Worm (Caenorhabditis elegans) whole organism, L4/young adult: ENCODE data around the gene btb-6.

Source experiments
- W03F9.2 ChIP-seq: fragments of 150-350 bp; optimal IDR thresholded peaks from 2 replicates; lab custom pipeline; 2014; ENCODE audit warnings: missing biosample characterization, missing genetic modification characterization
- dao-5 ChIP-seq: sonication (generic microtip); optimal IDR thresholded peaks from 2 replicates; lab custom pipeline; 2016; ENCODE audit warnings: missing genotype, missing genetic modification characterization, moderate library complexity, missing compliant biosample characterization
- him-1 ChIP-seq: sonication (generic microtip); optimal IDR thresholded peaks from 2 replicates; lab custom pipeline; 2016; ENCODE audit warnings: missing genotype, missing genetic modification reagents, missing genetic modification characterization, missing compliant biosample characterization

btb-6 gene

DNA sequence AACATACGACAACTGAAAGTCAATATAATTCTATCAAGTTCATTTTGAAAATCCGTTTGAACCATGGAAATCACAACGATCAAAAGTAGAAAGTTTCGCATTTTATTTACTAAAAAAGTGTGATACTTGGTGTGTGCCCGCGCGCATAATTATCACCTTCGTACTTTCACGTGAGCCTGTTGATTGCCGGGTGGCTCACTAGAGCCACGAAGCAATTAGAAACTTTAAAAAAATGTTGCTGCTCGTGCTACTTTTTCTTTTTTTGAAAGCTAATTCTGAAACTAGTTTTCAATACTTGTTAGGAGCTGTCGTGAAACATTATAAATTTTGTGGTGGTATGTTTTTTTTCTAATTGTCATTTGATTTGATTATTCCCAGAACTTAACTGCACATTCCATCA, 23.7 kb downstream of the btb-6 start, which contains the start of the genes irld-9 and irld-33:
irld-9 (minus strand) TSS at position 101 of the 400 bp plus-strand sequence.
irld-33 (plus strand) TSS at position 209 of the 400 bp plus-strand sequence.
- TF ChIP-seq him-1 (tag; lab: Kevin White, UChicago) (no peak), dao-5 (tag; lab: Kevin White, UChicago) (no peak), W03F9.2 (tag; lab: Kevin White, UChicago) (no peak)

DNA sequence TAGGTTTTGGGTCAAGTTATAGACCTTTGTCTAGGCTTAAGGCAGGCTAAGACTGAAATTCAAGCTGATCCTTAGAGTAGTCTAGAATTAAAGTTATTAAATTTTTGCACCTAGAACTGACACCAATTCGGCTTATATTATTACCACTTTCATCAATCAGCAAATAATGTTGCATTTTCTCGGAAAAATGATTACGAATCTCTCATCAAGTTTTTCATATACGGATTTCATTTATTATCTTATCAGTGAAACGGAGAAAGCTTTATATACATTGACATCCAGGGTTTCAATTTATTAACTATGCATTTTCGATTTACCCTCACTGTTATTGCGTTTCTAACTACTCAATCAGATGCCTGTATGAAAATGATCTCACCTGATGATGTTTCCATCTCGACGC, 26.1 kb downstream of the btb-6 start, which contains the start of gene K07G6.1:
K07G6.1 (plus strand) TSS at position 301 of the 400 bp plus-strand sequence.
- no peak for TF ChIP-seq dao-5 (tag; lab: Kevin White, UChicago)
- no peak for TF ChIP-seq W03F9.2 (tag; lab: Kevin White, UChicago)
- no peak for TF ChIP-seq him-1 (tag; lab: Kevin White, UChicago)

DNA sequence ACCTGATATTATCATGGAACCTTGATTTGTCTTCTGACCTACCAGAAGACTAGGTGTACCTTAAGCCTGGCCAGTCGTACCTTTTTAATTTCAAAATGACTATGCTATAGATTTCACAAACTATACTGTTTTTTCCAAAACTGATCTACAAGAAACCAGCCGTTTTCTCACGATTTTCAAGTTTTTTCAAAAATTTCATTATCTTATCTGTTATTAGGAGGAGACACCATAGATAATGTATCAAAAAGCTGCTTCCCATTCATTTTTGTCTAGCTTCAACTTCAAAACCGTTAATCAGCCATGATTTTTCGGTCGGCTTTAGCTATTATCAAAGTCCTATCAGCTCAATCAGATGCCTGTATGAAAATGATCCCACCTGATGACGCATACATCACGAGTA, 27.4 kb downstream of the btb-6 start, which contains the start of gene F36H5.12:
F36H5.12 (plus strand) TSS at position 301 of the 400 bp plus-strand sequence.
- TF ChIP-seq dao-5 (tag; lab: Kevin White, UChicago) (no peak), him-1 (tag; lab: Kevin White, UChicago) (no peak), W03F9.2 (tag; lab: Kevin White, UChicago) (no peak)

DNA sequence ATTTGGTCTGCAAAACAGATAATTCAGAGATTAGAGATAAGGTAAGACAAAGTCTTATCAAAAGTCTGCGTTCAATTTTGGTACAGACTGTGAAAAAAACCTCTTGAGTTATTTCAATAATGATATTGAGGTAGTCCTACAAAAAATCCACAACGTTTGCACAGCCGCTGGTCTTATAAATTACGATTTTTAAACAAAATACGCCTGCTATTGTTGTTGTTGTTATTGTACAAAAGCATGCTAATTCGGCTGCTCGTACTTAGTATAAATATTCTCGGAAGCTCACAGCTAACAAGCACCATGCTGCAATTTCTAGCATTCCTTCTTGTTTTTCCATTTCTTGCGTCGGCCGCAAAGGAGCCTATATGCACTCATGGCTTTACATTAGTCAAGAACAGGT, 29.1 kb downstream of the btb-6 start, which contains the start of gene clec-19:
clec-19 (plus strand) TSS at position 301 of the 400 bp plus-strand sequence.
- no peak for TF ChIP-seq dao-5 (tag; lab: Kevin White, UChicago)
- no peak for TF ChIP-seq him-1 (tag; lab: Kevin White, UChicago)
- TF ChIP-seq W03F9.2 (tag; lab: Kevin White, UChicago), result no peak

DNA sequence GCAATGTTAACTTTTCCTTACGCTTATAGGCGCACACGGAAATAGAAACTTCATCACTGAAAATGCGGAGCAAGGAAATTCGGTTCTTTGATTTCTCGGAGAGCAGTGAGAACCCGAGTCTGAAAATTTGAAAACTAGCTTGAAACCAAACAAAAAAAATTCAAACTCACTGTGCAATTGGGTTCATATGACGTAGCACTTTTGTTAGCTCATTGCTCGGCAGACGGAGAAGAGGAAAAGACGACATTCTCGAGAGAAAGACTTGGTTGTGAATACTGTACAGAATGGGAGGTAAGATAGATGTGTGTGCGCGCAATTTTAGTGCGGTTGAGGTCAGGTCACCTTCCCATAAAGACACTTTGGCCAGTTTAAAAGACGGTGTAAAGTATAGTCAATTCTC, 35.3 kb downstream of the btb-6 start, which contains the start of the genes F36H5.13 and F36H5.8:
F36H5.13 (minus strand) TSS at position 101 of the 400 bp plus-strand sequence.
F36H5.8 (minus strand) TSS at position 274 of the 400 bp plus-strand sequence.
- TF ChIP-seq W03F9.2 (tag; lab: Kevin White, UChicago) (no peak), dao-5 (tag; lab: Kevin White, UChicago) (no peak), him-1 (tag; lab: Kevin White, UChicago) (no peak)

DNA sequence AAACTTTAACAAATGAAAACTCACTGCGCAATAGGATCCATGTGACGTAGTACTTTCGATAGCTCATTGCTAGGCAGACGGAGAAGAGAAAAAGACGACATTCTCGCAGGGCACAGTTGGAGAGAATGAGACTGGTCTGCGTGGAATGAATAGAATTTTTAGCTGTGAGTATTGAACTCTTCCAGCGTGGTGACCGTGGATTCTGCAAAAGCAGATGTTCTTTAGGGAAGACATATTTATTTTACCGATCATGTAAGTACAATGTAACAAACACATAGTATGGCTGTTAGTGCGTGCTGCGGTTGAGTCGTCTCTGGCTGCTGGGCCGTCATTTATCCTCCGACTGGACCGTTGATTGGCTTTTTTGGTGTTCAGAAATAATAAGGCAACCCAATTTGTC, 37.9 kb downstream of the btb-6 start, which contains the start of gene F36H5.9:
F36H5.9 (minus strand) TSS at position 101 of the 400 bp plus-strand sequence.
- no peak for TF ChIP-seq him-1 (tag; lab: Kevin White, UChicago)
- TF ChIP-seq dao-5 (tag; lab: Kevin White, UChicago), result no peak

DNA sequence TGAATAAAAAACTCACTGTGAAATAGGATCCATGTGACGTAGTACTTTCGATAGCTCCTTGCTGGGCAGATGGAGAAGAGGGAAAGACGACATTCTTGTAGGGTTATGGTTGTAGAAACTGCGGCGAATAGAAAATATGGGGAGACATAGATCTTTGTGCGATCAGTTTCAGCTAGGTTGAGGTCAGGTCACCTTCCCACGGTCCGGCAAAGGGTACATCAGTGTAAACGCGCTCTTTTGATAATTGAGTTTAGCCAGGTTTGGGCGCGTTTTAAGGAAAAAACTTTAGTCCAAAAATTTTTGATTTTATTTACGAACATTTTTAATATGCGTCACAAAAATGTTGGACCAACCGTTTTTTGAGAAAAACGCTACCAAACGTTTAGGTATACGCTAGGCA, 41.0 kb downstream of the btb-6 start, which contains the start of gene F36H5.17:
F36H5.17 (minus strand) TSS at position 101 of the 400 bp plus-strand sequence.
- TF ChIP-seq dao-5 (tag; lab: Kevin White, UChicago), result no peak
- no peak for TF ChIP-seq him-1 (tag; lab: Kevin White, UChicago)
- no peak for TF ChIP-seq W03F9.2 (tag; lab: Kevin White, UChicago)

DNA sequence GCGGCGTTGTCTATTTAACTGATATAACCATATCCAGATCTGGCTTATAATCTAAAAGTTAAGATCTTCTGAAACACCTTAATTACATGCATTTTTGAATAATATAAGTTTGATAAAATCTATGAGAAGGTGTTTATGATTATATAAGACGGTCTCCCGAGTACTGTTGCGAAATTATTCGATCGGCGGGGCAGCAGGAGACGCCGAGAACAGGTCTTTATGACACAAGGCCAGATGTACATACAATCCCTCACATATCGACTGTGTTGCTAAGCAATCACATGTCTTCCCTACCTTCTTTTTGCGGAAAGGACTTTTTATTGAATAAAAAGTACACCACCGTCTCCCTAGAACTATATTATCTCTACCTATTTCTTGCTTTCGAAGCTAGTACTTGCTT, 41.5 kb downstream of the btb-6 start, which contains the start of gene fbxb-53:
fbxb-53 (plus strand) TSS at position 301 of the 400 bp plus-strand sequence.
- TF ChIP-seq W03F9.2 (tag; lab: Kevin White, UChicago) (no peak), dao-5 (tag; lab: Kevin White, UChicago) (no peak), him-1 (tag; lab: Kevin White, UChicago) (no peak)

DNA sequence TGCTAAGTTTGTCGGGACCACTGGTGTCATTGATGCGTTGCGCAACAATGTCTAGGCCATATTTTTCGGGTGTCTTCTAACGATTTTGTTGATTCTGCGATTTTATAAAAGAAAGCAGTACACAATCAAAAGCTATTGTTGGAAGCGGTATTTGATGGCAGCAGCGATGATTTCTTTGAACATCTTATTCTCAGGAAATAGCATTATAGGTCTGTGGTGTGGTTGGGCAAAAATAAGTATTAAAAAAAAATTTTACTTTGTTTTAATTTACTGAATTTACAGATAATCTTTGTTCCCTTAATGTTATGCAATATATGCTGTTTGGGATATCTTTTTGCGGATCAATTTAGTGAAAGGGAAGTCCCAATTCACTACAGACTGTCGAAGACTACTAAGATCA, 41.9 kb downstream of the btb-6 start, which contains the start of gene F36H5.10:
F36H5.10 (plus strand) TSS at position 301 of the 400 bp plus-strand sequence.
- TF ChIP-seq W03F9.2 (tag; lab: Kevin White, UChicago), result no peak
- no peak for TF ChIP-seq him-1 (tag; lab: Kevin White, UChicago)
- TF ChIP-seq dao-5 (tag; lab: Kevin White, UChicago), result no peak

DNA sequence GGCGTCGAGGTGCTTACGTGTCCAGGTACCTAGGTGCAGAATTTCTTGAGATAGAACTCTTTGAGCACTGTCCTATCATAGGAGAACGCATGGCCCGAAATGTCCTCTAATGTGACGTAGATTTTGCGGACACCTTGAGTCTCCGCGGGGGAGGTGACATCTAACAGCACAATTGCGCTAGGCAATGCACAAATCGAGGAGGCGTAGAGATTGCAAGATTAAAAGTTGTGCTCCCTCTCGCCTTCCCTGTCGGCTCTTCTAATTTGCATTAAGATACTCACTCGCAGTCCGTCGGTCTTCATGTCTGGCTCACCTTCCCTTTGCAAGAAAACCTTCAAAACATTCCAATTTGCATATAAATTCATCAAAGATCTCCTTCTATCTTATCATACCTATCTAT, 44.5 kb downstream of the btb-6 start, which contains the start of gene F36H5.18:
F36H5.18 (plus strand) TSS at position 301 of the 400 bp plus-strand sequence.
- TF ChIP-seq him-1 (tag; lab: Kevin White, UChicago) (no peak), dao-5 (tag; lab: Kevin White, UChicago) (no peak), W03F9.2 (tag; lab: Kevin White, UChicago) (no peak)

DNA sequence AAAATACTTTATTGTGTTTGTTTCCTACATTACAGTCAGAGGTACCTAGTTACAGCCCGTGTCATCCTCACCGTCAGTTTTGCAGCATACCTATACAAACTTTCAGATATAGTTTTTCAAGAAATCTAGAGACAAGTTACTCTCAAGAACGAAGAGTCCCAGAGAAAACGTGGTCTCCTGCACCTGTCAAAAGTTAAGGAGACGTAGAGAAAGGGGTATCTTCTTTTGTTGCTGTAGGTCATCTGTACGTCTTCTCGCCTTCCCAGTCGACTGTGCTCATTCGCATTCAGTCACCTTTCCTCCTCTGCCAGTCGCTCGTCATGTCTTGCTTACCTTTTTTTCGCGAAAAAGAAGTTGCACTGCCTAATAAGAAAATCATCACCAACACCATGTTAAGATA, 46.5 kb downstream of the btb-6 start, which contains the start of gene F36H5.4:
F36H5.4 (plus strand) TSS at position 301 of the 400 bp plus-strand sequence.
- TF ChIP-seq dao-5 (tag; lab: Kevin White, UChicago) (no peak), him-1 (tag; lab: Kevin White, UChicago) (no peak), W03F9.2 (tag; lab: Kevin White, UChicago) (no peak)

DNA sequence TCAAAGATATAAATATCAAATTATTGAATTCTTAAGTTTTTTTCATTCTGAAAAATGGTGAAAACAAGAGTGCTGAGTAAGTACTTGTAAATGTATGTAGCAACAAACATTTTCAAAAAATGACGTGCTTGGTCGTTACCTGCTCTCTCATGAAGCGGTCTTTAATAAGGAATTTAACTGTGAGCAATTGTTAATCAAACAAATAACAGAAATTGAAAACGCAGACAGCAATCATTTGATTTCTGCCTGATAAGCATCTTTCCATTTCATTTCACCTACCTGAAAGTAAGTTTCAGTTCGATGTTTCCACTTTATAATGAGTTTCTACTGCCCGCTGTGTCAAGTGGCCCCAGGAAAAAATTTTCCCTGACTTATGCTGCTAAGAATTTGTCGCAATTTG, 48.0 kb downstream of the btb-6 start, which contains the start of gene math-28:
math-28 (plus strand) TSS at position 301 of the 400 bp plus-strand sequence.
- TF ChIP-seq him-1 (tag; lab: Kevin White, UChicago), result no peak
- no peak for TF ChIP-seq W03F9.2 (tag; lab: Kevin White, UChicago)
- no peak for TF ChIP-seq dao-5 (tag; lab: Kevin White, UChicago)
